Fruit fly (Drosophila melanogaster) whole organism, larva: ENCODE data around the gene CG16813.
"Not testable (repeated sequence)": the region's sequence is repeated elsewhere in the genome, so short reads cannot be mapped to it uniquely, and the experiment has no call there.

ENCODE experiments used
- noc ChIP-seq: fragments of 200-800 bp; sonication (Bioruptor generic); optimal IDR thresholded peaks from 3 replicates; lab custom pipeline; 2019; ENCODE audit warnings: missing biosample characterization, mild to moderate bottlenecking, missing genetic modification characterization, moderate library complexity

The CG16813 gene

dm6 chr2L:13227242-13227641, at the start of gene CG16813:
CG16813 (plus strand) TSS chr2L:13227529.
- TF ChIP-seq noc = no peak

- no peak for TF ChIP-seq noc
These were observed 48.2 kb upstream of the CG16813 start, which contains the start of gene Alg7 for dm6 chr2L:13179095-13179494. Alg7 (plus strand) TSS chr2L:13179247.

DNA sequence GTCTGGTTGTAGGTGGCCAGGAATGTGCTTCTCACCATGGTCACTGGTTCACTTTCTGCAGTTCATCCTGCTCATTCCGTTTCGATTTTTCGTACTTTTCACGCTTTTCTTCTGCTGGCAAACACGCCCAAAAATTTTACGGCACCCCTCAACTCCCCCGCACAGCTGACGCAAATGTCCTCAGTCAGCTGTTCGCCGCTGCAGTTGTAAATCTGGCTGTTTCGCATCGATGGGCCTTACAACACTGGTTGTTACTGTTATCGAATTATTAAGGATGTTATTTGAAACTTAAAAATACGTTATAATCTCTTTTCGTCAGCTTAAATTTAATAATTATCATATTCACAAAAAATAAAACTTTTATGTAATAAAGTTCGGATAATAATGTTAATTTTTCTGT, 44.9 kb upstream of the CG16813 start, which contains the start of gene Mgat3:
TSS of gene Mgat3 (minus strand) at position 182 of the 400 bp plus-strand sequence.
- TF ChIP-seq noc = no peak

- no peak for TF ChIP-seq noc
These were observed 44.2 kb upstream of the CG16813 start, which contains the start of gene Rsph1 for dm6 chr2L:13183150-13183549. Rsph1 (plus strand) TSS chr2L:13183450.

- TF ChIP-seq noc = peak; percentile 93
These were observed 36.8 kb upstream of the CG16813 start for dm6 chr2L:13190534-13190933.

DNA sequence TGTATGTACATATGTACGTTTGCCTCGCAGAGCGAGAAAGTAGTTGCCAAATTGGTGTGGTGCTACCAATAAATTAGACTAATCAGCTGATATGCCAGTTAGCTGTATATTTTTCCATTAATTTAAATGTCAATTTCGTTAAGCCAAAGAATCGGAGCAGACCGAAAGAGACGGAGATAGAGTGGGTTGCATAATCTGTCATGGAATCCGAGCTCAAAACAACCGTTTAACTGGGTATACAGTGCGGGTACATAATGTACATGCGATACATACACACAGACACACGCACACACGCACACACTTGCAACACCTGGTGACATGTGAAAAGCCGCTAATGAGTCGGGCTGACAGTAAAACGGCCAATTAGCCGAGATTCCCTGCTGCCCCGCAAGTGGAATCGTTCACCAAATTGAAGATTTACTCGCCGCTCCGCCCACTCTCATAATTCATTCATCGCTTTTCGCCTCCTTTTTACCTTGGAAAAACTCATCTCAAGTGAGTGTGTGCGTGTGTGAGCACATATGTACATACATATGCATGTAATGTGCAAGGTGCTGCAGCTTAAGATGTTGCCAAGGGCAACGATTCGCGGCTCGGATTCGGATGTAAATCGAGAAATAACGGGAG, 36.2 kb upstream of the CG16813 start:
- TF ChIP-seq noc = no peak

dm6 chr2L:13191894-13192293, 35.4 kb upstream of the CG16813 start, which contains the start of the genes CG16974 and Edem2:
CG16974 (minus strand) TSS chr2L:13191979.
Edem2 (plus strand) TSS chr2L:13192201.
- TF ChIP-seq noc = no peak

- TF ChIP-seq noc = no peak
These were observed 31.5 kb upstream of the CG16813 start for dm6 chr2L:13195822-13196221.

DNA sequence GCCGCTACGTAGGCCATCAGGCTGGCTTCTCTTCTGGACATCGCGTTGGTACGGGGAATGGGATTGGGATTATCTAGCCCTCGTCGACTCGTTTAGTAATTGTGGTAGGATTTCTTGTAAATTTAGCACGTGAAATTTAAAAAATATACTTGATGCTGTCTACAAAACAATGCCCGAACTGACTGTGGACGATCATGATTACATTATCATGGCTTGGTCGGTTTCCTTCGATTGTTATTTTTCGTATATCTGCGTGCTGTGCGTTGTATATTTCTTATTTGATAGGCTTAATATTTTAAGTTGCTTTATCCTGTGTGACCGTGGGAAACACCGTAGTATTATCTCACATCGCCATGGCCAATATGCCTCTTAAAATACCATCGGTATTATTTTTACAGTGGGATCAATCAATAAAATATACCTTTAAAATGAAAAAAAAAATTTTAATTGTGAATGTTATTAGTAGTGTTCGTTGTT, 24.3 kb upstream of the CG16813 start, which contains the start of gene CG16972:
TSS of gene CG16972 (minus strand) at position 336 of the 477 bp plus-strand sequence.
- no peak for TF ChIP-seq noc

DNA sequence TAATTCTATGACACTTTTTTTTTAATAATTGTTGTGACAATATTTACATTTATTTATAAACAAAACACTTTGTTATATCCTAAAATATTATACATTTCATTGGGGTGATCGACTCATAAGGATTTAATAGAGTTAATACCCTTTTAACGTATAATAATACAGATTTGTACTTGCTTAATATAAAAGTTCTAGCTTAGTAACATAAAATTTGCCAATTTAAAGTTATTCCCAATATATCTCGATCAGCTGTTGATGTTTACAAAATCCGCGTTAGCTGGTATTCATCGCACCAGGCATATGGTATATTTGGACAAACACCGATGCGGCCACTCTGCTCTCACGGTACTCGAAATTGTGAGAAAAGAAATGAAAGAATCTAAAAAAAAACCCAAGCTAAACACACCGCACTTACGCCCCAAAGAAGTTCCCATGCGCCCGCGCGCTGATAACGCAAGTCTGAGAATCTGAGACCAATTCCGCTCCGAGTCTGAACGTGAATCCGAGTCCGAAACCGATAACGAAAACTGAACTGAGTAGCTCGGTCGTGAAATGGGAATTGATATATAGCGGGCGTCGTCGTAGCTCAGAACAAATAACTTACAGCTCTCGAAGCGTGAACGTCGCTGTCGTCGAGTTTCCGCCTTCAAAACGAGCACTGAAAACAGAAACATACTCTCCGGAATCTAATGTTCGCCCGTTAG, 23.7 kb upstream of the CG16813 start, which contains the start of gene Pect:
TSS of gene Pect (plus strand) at position 326 of the 701 bp plus-strand sequence.
- peak; percentile 51 for TF ChIP-seq noc

dm6 chr2L:13204151-13204550, 23.2 kb upstream of the CG16813 start:
- TF ChIP-seq noc = no peak

- TF ChIP-seq noc = no peak
These were observed 22.1 kb upstream of the CG16813 start for dm6 chr2L:13205256-13205655.

- TF ChIP-seq noc = peak; percentile 57
These were observed 21.2 kb upstream of the CG16813 start for dm6 chr2L:13206077-13206668.

- TF ChIP-seq noc = no peak
These were observed 20.4 kb upstream of the CG16813 start for dm6 chr2L:13206857-13207463.

DNA sequence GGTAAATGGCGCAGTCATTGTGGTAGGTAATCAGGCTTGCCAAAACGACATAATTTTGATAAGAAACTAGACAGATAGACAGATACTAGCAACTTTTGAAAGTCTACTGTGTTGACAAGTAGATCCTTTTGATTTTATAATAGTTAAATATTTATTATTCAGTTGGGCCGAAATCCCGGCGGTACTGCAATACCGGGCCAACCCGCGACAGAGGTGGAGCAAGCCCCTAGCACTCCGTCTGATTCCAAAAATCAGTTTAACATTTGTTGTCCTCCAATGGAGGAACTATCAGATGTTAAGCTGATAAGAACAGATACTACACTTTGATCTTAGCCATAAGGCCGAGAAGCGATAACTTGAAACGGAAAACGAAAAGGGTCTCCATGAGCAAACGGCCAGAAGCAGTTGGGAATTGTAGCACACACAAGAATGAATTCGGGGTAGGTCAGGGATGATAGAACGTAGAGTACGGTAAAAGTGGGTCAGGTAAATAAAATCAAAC, 15.5 kb upstream of the CG16813 start, which contains the start of gene CG15482:
TSS of gene CG15482 (minus strand) at position 51 of the 502 bp plus-strand sequence.
- not testable (repeated sequence) for TF ChIP-seq noc

dm6 chr2L:13215010-13215409, 12.3 kb upstream of the CG16813 start, which contains the start of gene kek4:
kek4 (minus strand) TSS chr2L:13215350.
- no peak for TF ChIP-seq noc
